In the genomic region with DNA sequence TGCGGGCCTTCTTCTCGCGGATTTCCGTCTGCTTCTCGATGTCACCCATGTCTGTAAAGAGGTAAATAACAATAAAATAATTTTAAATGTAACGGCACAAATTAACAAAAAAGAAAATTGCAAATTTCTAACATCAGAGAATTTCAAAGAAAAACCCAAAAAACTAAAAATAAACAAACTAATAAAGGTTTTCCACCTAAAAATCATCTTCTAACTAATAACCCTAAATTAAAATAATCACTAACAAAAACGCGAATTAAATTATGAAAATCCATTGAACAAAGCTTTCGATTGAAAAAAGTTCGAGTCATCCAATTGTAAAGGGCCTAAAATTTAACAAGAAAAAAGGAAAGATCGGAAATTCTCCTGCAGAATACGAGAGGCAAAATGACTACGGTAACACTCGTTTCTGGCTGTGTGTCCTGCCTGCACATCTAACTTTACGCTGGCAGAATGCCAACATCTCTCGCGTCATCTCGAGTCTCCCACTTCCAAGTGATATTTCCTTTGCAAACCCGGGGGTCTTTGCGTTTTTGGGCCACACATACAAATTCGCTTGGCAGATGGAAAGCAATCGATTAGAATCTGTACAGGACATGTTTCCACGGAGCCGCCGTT, we compare ENCODE assay signal across 3 worm cellular contexts.
TF ChIP-seq lines count a peak whose summit lies in the region.

A gene (minus strand): TSS at position 51 of the 618 bp plus-strand sequence.

TF ChIP-seq in whole organism, L1 larva, 84 proteins besides CTCF, POLR2A, EP300 and RAD21 (continued from another document and continues in another):
- TF ChIP-seq grh-1 (GFP tag; IDR thresholded peaks at IDR 0.05; lab: Robert Waterston, UW) (peak; percentile 93), irx-1 (tag; optimal IDR thresholded peaks at IDR 0.05; lab: Kevin White, UChicago) (peak; percentile 94), nhr-85 (tag; lab: Kevin White, UChicago) (peak; percentile 99), nhr-71 (tag; optimal IDR thresholded peaks at IDR 0.05; lab: Kevin White, UChicago) (peak; percentile 99), nhr-77 (tag; optimal IDR thresholded peaks at IDR 0.05; lab: Kevin White, UChicago) (peak; percentile 98), snpc-4 (tag; optimal IDR thresholded peaks at IDR 0.05; lab: Kevin White, UChicago) (peak; percentile 79), ceh-90 (tag; optimal IDR thresholded peaks at IDR 0.05; lab: Kevin White, UChicago) (no peak), unc-30 (tag; optimal IDR thresholded peaks at IDR 0.05; lab: Kevin White, UChicago) (no peak), egl-27 (tag; optimal IDR thresholded peaks at IDR 0.05; lab: Kevin White, UChicago) (peak; percentile 60 to 88), efl-3 (GFP tag; optimal IDR thresholded peaks at IDR 0.05; lab: Kevin White, UChicago) (peak; percentile 11), swsn-7 (tag; optimal IDR thresholded peaks at IDR 0.05; lab: Kevin White, UChicago) (peak; percentile 98), C04F5.9 (tag; optimal IDR thresholded peaks at IDR 0.05; lab: Kevin White, UChicago) (peak; percentile 75), dpl-1 (GFP tag; optimal IDR thresholded peaks at IDR 0.05; lab: Kevin White, UChicago) (peak; percentile 82 to 85 (median 84)), nhr-237 (tag; optimal IDR thresholded peaks at IDR 0.05; lab: Kevin White, UChicago) (peak; percentile 94), snu-23 (GFP tag; optimal IDR thresholded peaks at IDR 0.05; lab: Kevin White, UChicago) (peak; percentile 99), isw-1 (GFP tag; IDR thresholded peaks at IDR 0.05; lab: Robert Waterston, UW) (peak; percentile 96), nhr-12 (tag; optimal IDR thresholded peaks at IDR 0.05; lab: Kevin White, UChicago) (peak; percentile 56), fos-1 (tag; optimal IDR thresholded peaks at IDR 0.05; lab: Kevin White, UChicago) (peak; percentile 97), unc-98 (GFP tag; IDR thresholded peaks at IDR 0.05; lab: Robert Waterston, UW) (peak; percentile 20; the same call in 1 of the 2 replicates), mdl-1 (tag; optimal IDR thresholded peaks at IDR 0.05; lab: Kevin White, UChicago) (peak in 1 of 2 experiments; percentile 96), sup-37 (GFP tag; optimal IDR thresholded peaks at IDR 0.05; lab: Kevin White, UChicago) (peak; percentile 82), ets-5 (GFP tag; IDR thresholded peaks at IDR 0.05; lab: Robert Waterston, UW) (no peak), unc-86 (tag; optimal IDR thresholded peaks at IDR 0.05; lab: Kevin White, UChicago) (peak; percentile 96), unc-130 (tag; optimal IDR thresholded peaks at IDR 0.05; lab: Kevin White, UChicago) (peak; percentile 99), vab-15 (tag; optimal IDR thresholded peaks at IDR 0.05; lab: Kevin White, UChicago) (peak; percentile 90), ceh-88 (GFP tag; IDR thresholded peaks at IDR 0.05; lab: Robert Waterston, UW) (peak; percentile 93), ceh-8 (GFP tag; optimal IDR thresholded peaks at IDR 0.05; lab: Kevin White, UChicago) (peak; percentile 87), C16A3.4 (tag; optimal IDR thresholded peaks at IDR 0.05; lab: Kevin White, UChicago) (peak; percentile 99), aly-2 (tag; optimal IDR thresholded peaks at IDR 0.05; lab: Kevin White, UChicago) (peak; percentile 91), lin-35 (GFP tag; optimal IDR thresholded peaks at IDR 0.05; lab: Kevin White, UChicago) (peak; percentile 89 to 95), zag-1 (tag; optimal IDR thresholded peaks at IDR 0.05; lab: Kevin White, UChicago) (peak; percentile 94), pax-3 (tag; optimal IDR thresholded peaks at IDR 0.05; lab: Kevin White, UChicago) (peak; percentile 89), C34B4.2 (tag; optimal IDR thresholded peaks at IDR 0.05; lab: Kevin White, UChicago) (no peak), hlh-17 (GFP tag; optimal IDR thresholded peaks at IDR 0.05; lab: Kevin White, UChicago; ENCODE audit: borderline replicate concordance) (no peak), nhr-20 (tag; optimal IDR thresholded peaks at IDR 0.05; lab: Kevin White, UChicago) (peak; percentile 99), nhr-84 (tag; optimal IDR thresholded peaks at IDR 0.05; lab: Kevin White, UChicago) (peak; percentile 20), fkh-8 (tag; optimal IDR thresholded peaks at IDR 0.05; lab: Kevin White, UChicago) (peak; percentile 97), lin-14 (GFP tag; optimal IDR thresholded peaks at IDR 0.05; lab: Kevin White, UChicago) (peak; percentile 98), hpl-2 (GFP tag; optimal IDR thresholded peaks at IDR 0.05; lab: Kevin White, UChicago) (peak; percentile 93), unc-62 (GFP tag; optimal IDR thresholded peaks at IDR 0.05; lab: Kevin White, UChicago) (no peak), ceh-82 (tag; optimal IDR thresholded peaks at IDR 0.05; lab: Kevin White, UChicago) (peak; percentile 96 to 99 (median 98))

TF ChIP-seq in whole organism, L3 larva, 47 proteins besides CTCF, POLR2A, EP300 and RAD21 (continued from another document):
- TF ChIP-seq aly-2 (tag; optimal IDR thresholded peaks at IDR 0.05; lab: Kevin White, UChicago) (peak; percentile 24), nhr-67 (tag; optimal IDR thresholded peaks at IDR 0.05; lab: Kevin White, UChicago) (no peak), nhr-11 (tag; optimal IDR thresholded peaks at IDR 0.05; lab: Kevin White, UChicago) (peak; percentile 93), nhr-43 (tag; optimal IDR thresholded peaks at IDR 0.05; lab: Kevin White, UChicago; ENCODE audit: poor library complexity, severe bottlenecking) (peak; percentile 97), egl-27 (tag; optimal IDR thresholded peaks at IDR 0.05; lab: Kevin White, UChicago) (peak; percentile 91), skn-1 (tag; optimal IDR thresholded peaks at IDR 0.05; lab: Kevin White, UChicago) (peak; percentile 92), ceh-16 (tag; optimal IDR thresholded peaks at IDR 0.05; lab: Kevin White, UChicago) (peak; percentile 74), R02D3.7 (tag; optimal IDR thresholded peaks at IDR 0.05; lab: Kevin White, UChicago) (peak; percentile 87), lin-15B (tag; optimal IDR thresholded peaks at IDR 0.05; lab: Kevin White, UChicago) (peak; percentile 97), daf-12 (tag; optimal IDR thresholded peaks at IDR 0.05; lab: Kevin White, UChicago) (no peak), fos-1 (tag; optimal IDR thresholded peaks at IDR 0.05; lab: Kevin White, UChicago) (peak; percentile 4), unc-39 (tag; optimal IDR thresholded peaks at IDR 0.05; lab: Kevin White, UChicago) (peak; percentile 22), zag-1 (tag; optimal IDR thresholded peaks at IDR 0.05; lab: Kevin White, UChicago) (peak; percentile 70), elt-2 (tag; optimal IDR thresholded peaks at IDR 0.05; lab: Kevin White, UChicago) (peak; percentile 86), ceh-28 (tag; optimal IDR thresholded peaks at IDR 0.05; lab: Kevin White, UChicago) (peak; percentile 93), egl-5 (tag; optimal IDR thresholded peaks at IDR 0.05; lab: Kevin White, UChicago) (peak; percentile 93), tbx-2 (tag; optimal IDR thresholded peaks at IDR 0.05; lab: Kevin White, UChicago) (peak; percentile 87), lsy-12 (tag; optimal IDR thresholded peaks at IDR 0.05; lab: Kevin White, UChicago) (peak; percentile 95), nhr-77 (tag; optimal IDR thresholded peaks at IDR 0.05; lab: Kevin White, UChicago) (peak; percentile 86), lin-39 (tag; optimal IDR thresholded peaks at IDR 0.05; lab: Kevin White, UChicago) (peak; percentile 98), ama-1 (optimal IDR thresholded peaks at IDR 0.05; lab: Kevin White, UChicago) (peak; percentile 87), ceh-82 (tag; optimal IDR thresholded peaks at IDR 0.05; lab: Kevin White, UChicago) (peak; percentile 78), mml-1 (tag; optimal IDR thresholded peaks at IDR 0.05; lab: Kevin White, UChicago) (no peak), eor-1 (tag; optimal IDR thresholded peaks at IDR 0.05; lab: Kevin White, UChicago) (peak in 1 of 2 experiments; percentile 58), nhr-76 (tag; optimal IDR thresholded peaks at IDR 0.05; lab: Kevin White, UChicago) (peak; percentile 63), elt-3 (tag; optimal IDR thresholded peaks at IDR 0.05; lab: Kevin White, UChicago) (peak in 1 of 3 experiments; percentile 73), nfya-1 (tag; optimal IDR thresholded peaks at IDR 0.05; lab: Kevin White, UChicago; ENCODE audit: insufficient read depth) (peak; percentile 99), pha-4 (tag; optimal IDR thresholded peaks at IDR 0.05; lab: Kevin White, UChicago) (peak; percentile 99), pqm-1 (tag; optimal IDR thresholded peaks at IDR 0.05; lab: Kevin White, UChicago) (peak; percentile 97)

TF ChIP-seq in whole organism, young adult, 124 proteins besides CTCF, POLR2A, EP300 and RAD21 (continued from another document and continues in another):
- TF ChIP-seq madf-8 (GFP tag; conservative IDR thresholded peaks at IDR 0.05; lab: Robert Waterston, UW) = no peak
- TF ChIP-seq ccch-3 (GFP tag; optimal IDR thresholded peaks at IDR 0.05; lab: Kevin White, UChicago) = no peak
- TF ChIP-seq C06A6.2 (GFP tag; conservative IDR thresholded peaks at IDR 0.05; lab: Robert Waterston, UW) = peak; percentile 85
- TF ChIP-seq nfya-2 (GFP tag; IDR thresholded peaks at IDR 0.05; lab: Robert Waterston, UW) = no peak
- TF ChIP-seq T07F8.4 (tag; optimal IDR thresholded peaks at IDR 0.05; lab: Kevin White, UChicago) = no peak
- 0 out of 2 replicates have a peak, but pooled peaks have one; percentile 46 for TF ChIP-seq ceh-100 (GFP tag; IDR thresholded peaks at IDR 0.05; lab: Robert Waterston, UW)
- peak; percentile 78 for TF ChIP-seq ekl-4 (GFP tag; IDR thresholded peaks at IDR 0.05; lab: Robert Waterston, UW)
- no peak for TF ChIP-seq nhr-27 (tag; optimal IDR thresholded peaks at IDR 0.05; lab: Kevin White, UChicago)
- no peak for TF ChIP-seq xnd-1 (tag; optimal IDR thresholded peaks at IDR 0.05; lab: Kevin White, UChicago)
- peak; percentile 89 for TF ChIP-seq let-526 (GFP tag; IDR thresholded peaks at IDR 0.05; lab: Robert Waterston, UW)
- peak; percentile 51; the same call in 1 of the 2 replicates for TF ChIP-seq cebp-1 (GFP tag; IDR thresholded peaks at IDR 0.05; lab: Robert Waterston, UW)
- TF ChIP-seq cebp-1 (tag; optimal IDR thresholded peaks at IDR 0.05; lab: Kevin White, UChicago) = no peak
- TF ChIP-seq pha-4 (tag; optimal IDR thresholded peaks at IDR 0.05; lab: Kevin White, UChicago) = peak; percentile 97
- no peak; the same call in 1 of the 2 replicates for TF ChIP-seq B0336.3 (GFP tag; IDR thresholded peaks at IDR 0.05; lab: Robert Waterston, UW)
- no peak for TF ChIP-seq rec-8 (tag; optimal IDR thresholded peaks at IDR 0.05; lab: Kevin White, UChicago)
- no peak for TF ChIP-seq B0035.1 (tag; optimal IDR thresholded peaks at IDR 0.05; lab: Kevin White, UChicago)
- no peak for TF ChIP-seq F49E8.2 (tag; optimal IDR thresholded peaks at IDR 0.05; lab: Kevin White, UChicago; ENCODE audit: insufficient read depth)
- TF ChIP-seq ztf-22 (GFP tag; optimal IDR thresholded peaks at IDR 0.05; lab: Kevin White, UChicago) = peak; percentile 40
- no peak for TF ChIP-seq akir-1 (GFP tag; optimal IDR thresholded peaks at IDR 0.05; lab: Kevin White, UChicago)
- TF ChIP-seq pbrm-1 (GFP tag; IDR thresholded peaks at IDR 0.05; lab: Robert Waterston, UW) = peak; percentile 83
- peak; percentile 82 for TF ChIP-seq madf-10 (tag; optimal IDR thresholded peaks at IDR 0.05; lab: Kevin White, UChicago)
- TF ChIP-seq Y67H2A.10 (GFP tag; conservative IDR thresholded peaks at IDR 0.05; lab: Robert Waterston, UW) = 0 out of 2 replicates have a peak, but pooled peaks have one; percentile 10
- no peak for TF ChIP-seq repo-1 (tag; optimal IDR thresholded peaks at IDR 0.05; lab: Kevin White, UChicago)
- no peak for TF ChIP-seq Y79H2A.3 (GFP tag; conservative IDR thresholded peaks at IDR 0.05; lab: Robert Waterston, UW)
- TF ChIP-seq egl-44 (GFP tag; IDR thresholded peaks at IDR 0.05; lab: Robert Waterston, UW) = peak; percentile 56; the same call in 1 of the 2 replicates
- peak; percentile 52 for TF ChIP-seq ets-4 (GFP tag; optimal IDR thresholded peaks at IDR 0.05; lab: Kevin White, UChicago)
- TF ChIP-seq ztf-25 (GFP tag; IDR thresholded peaks at IDR 0.05; lab: Robert Waterston, UW) = no peak
- no peak; the same call in 1 of the 2 replicates for TF ChIP-seq Y53G8AR.9 (GFP tag; conservative IDR thresholded peaks at IDR 0.05; lab: Robert Waterston, UW)
- no peak for TF ChIP-seq ama-1 (optimal IDR thresholded peaks at IDR 0.05; lab: Kevin White, UChicago)
- no peak for TF ChIP-seq ama-1 (GFP tag; optimal IDR thresholded peaks at IDR 0.05; lab: Kevin White, UChicago)
- 0 out of 2 replicates have a peak, but pooled peaks have one; percentile 72 for TF ChIP-seq madf-3 (GFP tag; IDR thresholded peaks at IDR 0.05; lab: Robert Waterston, UW)
- TF ChIP-seq lin-40 (tag; optimal IDR thresholded peaks at IDR 0.05; lab: Kevin White, UChicago) = peak; percentile 96
- peak; percentile 91 for TF ChIP-seq F33H1.4 (GFP tag; IDR thresholded peaks at IDR 0.05; lab: Robert Waterston, UW)
- TF ChIP-seq K12H6.12 (tag; optimal IDR thresholded peaks at IDR 0.05; lab: Kevin White, UChicago) = peak; percentile 92
- TF ChIP-seq somi-1 (GFP tag; optimal IDR thresholded peaks at IDR 0.05; lab: Kevin White, UChicago) = peak; percentile 66
- TF ChIP-seq fkh-3 (tag; optimal IDR thresholded peaks at IDR 0.05; lab: Kevin White, UChicago) = no peak
- TF ChIP-seq attf-5 (GFP tag; optimal IDR thresholded peaks at IDR 0.05; lab: Kevin White, UChicago) = peak; percentile 82
- no peak for TF ChIP-seq bed-2 (GFP tag; IDR thresholded peaks at IDR 0.05; lab: Robert Waterston, UW)
- no peak for TF ChIP-seq aptf-2 (GFP tag; conservative IDR thresholded peaks at IDR 0.05; lab: Robert Waterston, UW)
- TF ChIP-seq rcor-1 (GFP tag; IDR thresholded peaks at IDR 0.05; lab: Robert Waterston, UW) = peak; percentile 80
- no peak for TF ChIP-seq nfya-1 (tag; optimal IDR thresholded peaks at IDR 0.05; lab: Kevin White, UChicago; ENCODE audit: borderline replicate concordance, insufficient read depth)
- TF ChIP-seq ceh-27 (GFP tag; optimal IDR thresholded peaks at IDR 0.05; lab: Kevin White, UChicago) = peak; percentile 95
- peak; percentile 21 for TF ChIP-seq F10E7.11 (tag; optimal IDR thresholded peaks at IDR 0.05; lab: Kevin White, UChicago)
- TF ChIP-seq unc-62 (GFP tag; optimal IDR thresholded peaks at IDR 0.05; lab: Kevin White, UChicago) = peak; percentile 27
- TF ChIP-seq nfyb-1 (GFP tag; IDR thresholded peaks at IDR 0.05; lab: Robert Waterston, UW) = peak; percentile 88
- peak; percentile 74; the same call in 1 of the 2 replicates for TF ChIP-seq egl-18 (GFP tag; IDR thresholded peaks at IDR 0.05; lab: Robert Waterston, UW)
- TF ChIP-seq C17E4.6 (GFP tag; IDR thresholded peaks at IDR 0.05; lab: Robert Waterston, UW) = no peak
- TF ChIP-seq ceh-79 (tag; optimal IDR thresholded peaks at IDR 0.05; lab: Kevin White, UChicago) = no peak
- TF ChIP-seq hlh-12 (tag; optimal IDR thresholded peaks at IDR 0.05; lab: Kevin White, UChicago) = no peak
- TF ChIP-seq dpff-1 (tag; optimal IDR thresholded peaks at IDR 0.05; lab: Kevin White, UChicago) = no peak
- TF ChIP-seq snpc-4 (GFP tag; optimal IDR thresholded peaks at IDR 0.05; lab: Kevin White, UChicago) = peak; percentile 15
- peak in 3 of 4 experiments; percentile 35 to 69 (median 63) for TF ChIP-seq snpc-4 (tag; optimal IDR thresholded peaks at IDR 0.05; lab: Kevin White, UChicago)
- no peak for TF ChIP-seq attf-3 (GFP tag; conservative IDR thresholded peaks at IDR 0.05; lab: Robert Waterston, UW)
- TF ChIP-seq efl-1 (GFP tag; optimal IDR thresholded peaks at IDR 0.05; lab: Kevin White, UChicago) = peak; percentile 9
- peak; percentile 64 for TF ChIP-seq gei-17 (GFP tag; optimal IDR thresholded peaks at IDR 0.05; lab: Kevin White, UChicago)
- 0 out of 2 replicates have a peak, but pooled peaks have one; percentile 52 for TF ChIP-seq ztf-6 (GFP tag; IDR thresholded peaks at IDR 0.05; lab: Robert Waterston, UW)
- peak; percentile 89 for TF ChIP-seq ZK185.1 (tag; optimal IDR thresholded peaks at IDR 0.05; lab: Kevin White, UChicago; ENCODE audit: poor library complexity, severe bottlenecking)
- no peak for TF ChIP-seq zim-3 (tag; optimal IDR thresholded peaks at IDR 0.05; lab: Kevin White, UChicago)
- TF ChIP-seq let-607 (tag; optimal IDR thresholded peaks at IDR 0.05; lab: Kevin White, UChicago) = peak in 1 of 2 experiments; percentile 73
- peak; percentile 82 for TF ChIP-seq nhr-80 (tag; optimal IDR thresholded peaks at IDR 0.05; lab: Kevin White, UChicago)
- TF ChIP-seq mes-4 (tag; optimal IDR thresholded peaks at IDR 0.05; lab: Kevin White, UChicago) = no peak
